Fruit fly (Drosophila melanogaster) whole organism: ENCODE data around the gene CG3652.

Experiments
- CG8478 ChIP-seq: fragments of >200 bp; optimal IDR thresholded peaks from 2 replicates; lab custom pipeline; 2018; ENCODE audit warnings: inconsistent platforms
- pan ChIP-seq: fragments of >200 bp; optimal IDR thresholded peaks from 2 replicates; lab custom pipeline; 2017

DNA sequence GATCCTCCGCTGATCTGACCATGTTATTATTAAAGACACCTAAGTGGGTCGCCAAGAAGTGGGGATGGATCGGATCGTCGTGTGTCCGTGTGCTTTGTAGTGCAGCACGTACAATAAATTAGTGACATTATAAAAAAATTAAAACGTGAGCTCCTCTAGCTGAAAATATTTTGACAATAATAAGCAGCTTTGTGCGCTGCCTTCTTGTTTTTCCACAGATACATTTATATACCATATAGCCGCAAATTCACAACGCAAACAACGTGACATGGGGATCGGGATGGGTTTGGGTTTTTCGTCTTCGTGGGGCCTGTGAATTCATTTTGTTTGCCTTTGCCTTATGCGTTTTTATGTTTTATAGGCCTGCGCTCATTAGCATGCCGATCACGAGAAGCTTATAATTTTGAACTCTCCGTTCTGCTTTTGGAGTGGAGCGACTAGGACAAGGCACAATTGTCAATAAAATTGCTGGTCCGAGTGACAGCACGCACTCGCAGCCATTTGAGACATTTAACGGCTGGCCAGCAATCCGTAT is 27.8 kb downstream of the CG3652 start:
- TF ChIP-seq pan (lab: Kevin White, UChicago) (no peak), CG8478 (no peak)
